Worm (Caenorhabditis elegans) whole organism, L2 larva: ENCODE results near the gene tag-196.
A peak's percentile ranks its signal among the peaks of the same experiment; 100 is the strongest.

Experiments
- C34F6.9 ChIP-seq: fragments of 150-350 bp; optimal IDR thresholded peaks from 2 replicates; lab custom pipeline; 2014; ENCODE audit warnings: missing biosample characterization, missing genetic modification characterization
- F13H6.1 ChIP-seq: sonication (generic microtip); optimal IDR thresholded peaks from 2 replicates; lab custom pipeline; 2016; ENCODE audit warnings: missing genetic modification characterization, missing compliant biosample characterization
- R02D3.7 ChIP-seq: fragments of 150-350 bp; optimal IDR thresholded peaks from 2 replicates; lab custom pipeline; 2014; ENCODE audit warnings: missing biosample characterization, missing genetic modification characterization
- Y55F3AM.14 ChIP-seq: fragments of 200-800 bp; sonication (Bioruptor generic); optimal IDR thresholded peaks from 2 replicates; lab custom pipeline; 2018; ENCODE audit warnings: mild to moderate bottlenecking, missing genetic modification characterization, missing compliant biosample characterization
- ZK546.5 ChIP-seq: sonication (generic microtip); optimal IDR thresholded peaks from 2 replicates; lab custom pipeline; 2017; ENCODE audit warnings: missing biosample characterization, missing genetic modification characterization
- alr-1 ChIP-seq: fragments of 150-350 bp; optimal IDR thresholded peaks from 2 replicates; lab custom pipeline; 2014; ENCODE audit warnings: missing biosample characterization, missing genetic modification characterization
- aly-2 ChIP-seq: fragments of 150-350 bp; optimal IDR thresholded peaks from 2 replicates; lab custom pipeline; 2014; ENCODE audit warnings: missing biosample characterization, missing genetic modification characterization
- ama-1 ChIP-seq: fragments of 150-350 bp; optimal IDR thresholded peaks from 2 replicates; lab custom pipeline; 2018; ENCODE audit warnings: inconsistent platforms
- blmp-1 ChIP-seq: sonication (generic microtip); optimal IDR thresholded peaks from 2 replicates; lab custom pipeline; 2017; ENCODE audit warnings: missing genetic modification characterization, mild to moderate bottlenecking, missing compliant biosample characterization, antibody characterized with exemption, moderate library complexity; ENCODE audit not compliant: insufficient read depth
- ceh-16 ChIP-seq: fragments of 150-350 bp; optimal IDR thresholded peaks from 2 replicates; lab custom pipeline; 2014; ENCODE audit warnings: missing biosample characterization, missing genetic modification characterization
- ceh-82 ChIP-seq: fragments of 150-350 bp; optimal IDR thresholded peaks from 2 replicates; lab custom pipeline; 2014; ENCODE audit warnings: missing biosample characterization, missing genetic modification characterization
- crh-2 ChIP-seq: sonication (generic microtip); optimal IDR thresholded peaks from 2 replicates; lab custom pipeline; 2017; ENCODE audit warnings: missing biosample characterization, missing genetic modification characterization
- egl-27 ChIP-seq: sonication (generic microtip); optimal IDR thresholded peaks from 3 replicates; lab custom pipeline; 2017; ENCODE audit warnings: missing biosample characterization, missing genetic modification reagents, missing genetic modification characterization
- elt-1 ChIP-seq: fragments of 150-350 bp; optimal IDR thresholded peaks from 2 replicates; lab custom pipeline; 2014; ENCODE audit warnings: missing biosample characterization, missing genetic modification characterization
- elt-3 ChIP-seq: sonication (generic microtip); optimal IDR thresholded peaks from 2 replicates; lab custom pipeline; 2017; ENCODE audit warnings: missing biosample characterization, missing genetic modification characterization
- fos-1 ChIP-seq: fragments of 150-350 bp; optimal IDR thresholded peaks from 2 replicates; lab custom pipeline; 2014; ENCODE audit warnings: missing biosample characterization, missing genetic modification characterization
- gmeb-1 ChIP-seq: fragments of 150-350 bp; optimal IDR thresholded peaks from 2 replicates; lab custom pipeline; 2014; ENCODE audit warnings: missing biosample characterization, missing genetic modification characterization
- lin-11 ChIP-seq: fragments of 150-350 bp; sonication (generic microtip); optimal IDR thresholded peaks from 2 replicates; lab custom pipeline; 2014; ENCODE audit warnings: missing biosample characterization, missing genetic modification characterization, inconsistent platforms, mixed read lengths
- lin-13 ChIP-seq: fragments of 150-350 bp; optimal IDR thresholded peaks from 2 replicates; lab custom pipeline; 2014; ENCODE audit warnings: missing biosample characterization, missing genetic modification reagents, missing genetic modification characterization
- lsy-2 ChIP-seq, 2 experiments: fragments of 150-350 bp in 1 of 2; sonication (generic microtip) in 1 of 2; optimal IDR thresholded peaks; 2 replicates each; lab custom pipeline; 2014 to 2017; ENCODE audit warnings: missing biosample characterization in 2 of 2, missing genetic modification characterization in 2 of 2
- mab-5 ChIP-seq: fragments of 150-350 bp; optimal IDR thresholded peaks from 2 replicates; lab custom pipeline; 2014; ENCODE audit warnings: missing biosample characterization, missing genetic modification characterization
- mbf-1 ChIP-seq: sonication (generic microtip); optimal IDR thresholded peaks from 2 replicates; lab custom pipeline; 2017; ENCODE audit warnings: missing biosample characterization, missing genetic modification characterization
- nhr-10 ChIP-seq: sonication (generic microtip); optimal IDR thresholded peaks from 2 replicates; lab custom pipeline; 2017; ENCODE audit warnings: missing biosample characterization, missing genetic modification characterization
- nhr-11 ChIP-seq: fragments of 150-350 bp; optimal IDR thresholded peaks from 2 replicates; lab custom pipeline; 2014; ENCODE audit warnings: missing biosample characterization, missing genetic modification characterization
- nhr-12 ChIP-seq: fragments of 150-350 bp; optimal IDR thresholded peaks from 2 replicates; lab custom pipeline; 2014; ENCODE audit warnings: missing biosample characterization, missing genetic modification characterization
- nhr-129 ChIP-seq: fragments of 150-350 bp; optimal IDR thresholded peaks from 2 replicates; lab custom pipeline; 2014; ENCODE audit warnings: missing biosample characterization, missing genetic modification characterization
- nhr-21 ChIP-seq: fragments of 150-350 bp; optimal IDR thresholded peaks from 2 replicates; lab custom pipeline; 2014; ENCODE audit warnings: missing biosample characterization, missing genetic modification characterization
- nhr-23 ChIP-seq: fragments of 150-350 bp; optimal IDR thresholded peaks from 2 replicates; lab custom pipeline; 2014; ENCODE audit warnings: missing biosample characterization, missing genetic modification reagents, missing genetic modification characterization
- nhr-237 ChIP-seq: fragments of 150-350 bp; optimal IDR thresholded peaks from 2 replicates; lab custom pipeline; 2014; ENCODE audit warnings: missing biosample characterization, missing genetic modification characterization
- nhr-25 ChIP-seq: fragments of 150-350 bp; sonication (generic microtip); optimal IDR thresholded peaks from 3 replicates; lab custom pipeline; 2014; ENCODE audit warnings: missing biosample characterization, missing genetic modification characterization
- nhr-6 ChIP-seq: fragments of 150-350 bp; optimal IDR thresholded peaks from 2 replicates; lab custom pipeline; 2014; ENCODE audit warnings: missing biosample characterization, missing genetic modification characterization
- nhr-77 ChIP-seq: fragments of 150-350 bp; optimal IDR thresholded peaks from 2 replicates; lab custom pipeline; 2014; ENCODE audit warnings: missing biosample characterization, missing genetic modification characterization
- peb-1 ChIP-seq: fragments of 150-350 bp; optimal IDR thresholded peaks from 2 replicates; lab custom pipeline; 2014; ENCODE audit warnings: missing biosample characterization, missing genetic modification characterization
- sem-4 ChIP-seq: fragments of 150-350 bp; optimal IDR thresholded peaks from 2 replicates; lab custom pipeline; 2014; ENCODE audit warnings: missing biosample characterization, missing genetic modification reagents, missing genetic modification characterization
- skn-1 ChIP-seq: sonication (generic microtip); optimal IDR thresholded peaks from 2 replicates; lab custom pipeline; 2017; ENCODE audit warnings: missing biosample characterization, missing genetic modification characterization
- sma-3 ChIP-seq: sonication (generic microtip); optimal IDR thresholded peaks from 2 replicates; lab custom pipeline; 2016; ENCODE audit warnings: missing genetic modification reagents, missing genetic modification characterization, missing compliant biosample characterization
- sma-9 ChIP-seq, 2 experiments: fragments of 150-350 bp in 1 of 2; sonication (generic microtip) in 1 of 2; optimal IDR thresholded peaks; 2 replicates each; lab custom pipeline; 2014 to 2016; ENCODE audit warnings: missing genetic modification characterization in 2 of 2, mild to moderate bottlenecking in 1 of 2, missing biosample characterization in 1 of 2, missing compliant biosample characterization in 1 of 2, missing genetic modification reagents in 1 of 2, moderate library complexity in 1 of 2
- snpc-4 ChIP-seq: fragments of 150-350 bp; optimal IDR thresholded peaks from 2 replicates; lab custom pipeline; 2014; ENCODE audit warnings: missing biosample characterization, missing genetic modification characterization
- unc-39 ChIP-seq: fragments of 150-350 bp; optimal IDR thresholded peaks from 2 replicates; lab custom pipeline; 2014; ENCODE audit warnings: missing biosample characterization, missing genetic modification characterization
- unc-55 ChIP-seq: fragments of 150-350 bp; sonication (generic microtip); optimal IDR thresholded peaks from 3 replicates; lab custom pipeline; 2014; ENCODE audit warnings: missing biosample characterization, missing genetic modification reagents, missing genetic modification characterization
- unc-62 ChIP-seq: fragments of 150-350 bp; optimal IDR thresholded peaks from 2 replicates; lab custom pipeline; 2014; ENCODE audit warnings: missing biosample characterization, missing genetic modification reagents, missing genetic modification characterization
- zag-1 ChIP-seq: fragments of 150-350 bp; optimal IDR thresholded peaks from 2 replicates; lab custom pipeline; 2014; ENCODE audit warnings: missing biosample characterization, missing genetic modification characterization
- ztf-1 ChIP-seq: fragments of 200-800 bp; sonication (Bioruptor generic); conservative IDR thresholded peaks from 2 replicates; pipeline ENCODE4 v1.3.6; 2022; ENCODE audit warnings: missing genetic modification characterization, missing compliant biosample characterization
- ztf-4 ChIP-seq: fragments of 150-350 bp; optimal IDR thresholded peaks from 2 replicates; lab custom pipeline; 2014; ENCODE audit warnings: missing biosample characterization, missing genetic modification characterization

tag-196 gene

DNA sequence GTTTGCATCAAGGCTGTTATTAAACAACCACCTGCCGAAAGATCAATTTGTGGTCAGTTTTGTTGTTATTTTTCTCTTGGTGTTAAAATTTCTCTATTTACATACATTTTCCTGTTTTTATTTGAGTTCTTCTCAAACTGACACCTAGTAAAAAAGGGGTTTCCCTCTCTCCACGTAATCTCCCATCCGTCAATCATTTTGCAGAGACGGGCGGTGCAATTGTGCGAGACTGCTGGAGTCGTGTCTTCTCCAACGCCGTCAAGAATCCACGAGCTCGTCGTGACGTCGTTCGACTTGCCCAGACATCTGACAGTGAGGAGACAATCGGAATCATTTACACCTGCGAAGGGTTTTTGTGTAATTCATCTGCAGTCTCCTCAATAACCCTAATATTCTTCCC, 31.7 kb downstream of the tag-196 start:
- TF ChIP-seq sma-3 (GFP tag; lab: Kevin White, UChicago), result no peak
- TF ChIP-seq F13H6.1, result no peak
- TF ChIP-seq lin-11, result no peak
- no peak for TF ChIP-seq Y55F3AM.14 (GFP tag; lab: Kevin White, UChicago)
- no peak for TF ChIP-seq unc-39 (tag; lab: Kevin White, UChicago)
- TF ChIP-seq peb-1 (tag; lab: Kevin White, UChicago), result no peak
- no peak for TF ChIP-seq nhr-6 (tag; lab: Kevin White, UChicago)
- no peak for TF ChIP-seq unc-62 (GFP tag; lab: Kevin White, UChicago)
- TF ChIP-seq nhr-77, result no peak
- TF ChIP-seq mbf-1, result no peak
- no peak for TF ChIP-seq fos-1 (tag; lab: Kevin White, UChicago)
- no peak for TF ChIP-seq zag-1
- no peak for TF ChIP-seq ZK546.5 (tag; lab: Kevin White, UChicago)
- TF ChIP-seq ceh-82 (tag; lab: Kevin White, UChicago), result no peak
- TF ChIP-seq C34F6.9 (tag; lab: Kevin White, UChicago), result no peak
- TF ChIP-seq sma-9 (GFP tag; optimal IDR thresholded peaks at IDR 0.05; lab: Kevin White, UChicago), result no peak
- no peak for TF ChIP-seq sma-9 (tag; optimal IDR thresholded peaks at IDR 0.05; lab: Kevin White, UChicago)
- TF ChIP-seq elt-1 (tag; lab: Kevin White, UChicago), result no peak
- no peak for TF ChIP-seq skn-1 (tag; lab: Kevin White, UChicago)

DNA sequence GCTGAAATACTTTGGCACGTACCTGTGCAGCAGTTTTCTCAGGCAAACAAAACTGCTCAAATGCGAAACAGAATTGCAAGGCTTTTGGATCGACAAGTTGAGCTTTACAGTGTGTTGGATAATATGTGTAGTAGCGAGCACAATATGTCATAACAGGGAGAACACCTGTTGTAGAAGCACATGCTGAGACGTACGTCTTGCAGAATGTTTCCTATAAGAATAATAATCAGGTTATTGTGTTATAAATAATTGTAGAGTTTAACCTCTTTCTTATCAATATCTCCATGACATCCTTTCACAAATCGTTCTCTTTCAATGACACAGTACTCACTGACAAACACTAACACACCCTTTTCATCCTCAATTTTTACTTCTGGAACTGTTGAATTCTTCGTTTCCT, 32.9 kb downstream of the tag-196 start:
- TF ChIP-seq zag-1 (no peak), lsy-2 (tag; optimal IDR thresholded peaks at IDR 0.05; lab: Kevin White, UChicago) (no peak), sem-4 (no peak), sma-3 (GFP tag; lab: Kevin White, UChicago) (no peak), snpc-4 (tag; lab: Kevin White, UChicago) (no peak), nhr-23 (tag; lab: Kevin White, UChicago) (no peak), skn-1 (tag; lab: Kevin White, UChicago) (no peak), nhr-237 (tag; lab: Kevin White, UChicago) (no peak), crh-2 (no peak), lin-11 (no peak)

DNA sequence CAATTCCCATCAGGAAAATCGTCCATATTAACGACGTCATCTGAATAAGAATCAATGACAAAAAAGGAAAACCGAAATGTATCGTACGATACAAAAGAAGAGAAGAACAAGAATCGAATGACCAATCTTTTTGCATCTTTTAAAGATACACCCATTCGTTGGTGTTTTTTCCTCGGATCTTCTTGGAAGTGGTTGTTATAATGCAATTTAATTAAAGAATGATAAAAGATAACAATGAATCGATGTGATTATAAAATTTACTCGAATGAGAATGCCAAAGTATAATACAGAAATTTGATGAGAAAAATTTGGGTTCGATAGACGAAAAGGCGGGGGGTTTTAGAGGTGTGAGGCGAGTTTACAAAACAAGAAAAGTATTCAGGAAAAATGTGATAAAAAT, 34.3 kb downstream of the tag-196 start, which contains the start of gene F41E6.12:
Gene F41E6.12, minus strand, starts transcription at position 101 of the 400 bp plus-strand sequence.
- no peak for TF ChIP-seq ama-1
- TF ChIP-seq nhr-12 (tag; lab: Kevin White, UChicago), result no peak
- TF ChIP-seq sma-3 (GFP tag; lab: Kevin White, UChicago), result no peak
- no peak for TF ChIP-seq nhr-11 (tag; lab: Kevin White, UChicago)
- TF ChIP-seq elt-1 (tag; lab: Kevin White, UChicago), result no peak
- TF ChIP-seq fos-1 (tag; lab: Kevin White, UChicago), result no peak
- TF ChIP-seq sma-9 (GFP tag; optimal IDR thresholded peaks at IDR 0.05; lab: Kevin White, UChicago), result no peak
- TF ChIP-seq sma-9 (tag; optimal IDR thresholded peaks at IDR 0.05; lab: Kevin White, UChicago), result no peak
- TF ChIP-seq F13H6.1, result no peak
- TF ChIP-seq R02D3.7 (tag; lab: Kevin White, UChicago), result no peak
- no peak for TF ChIP-seq unc-39 (tag; lab: Kevin White, UChicago)

DNA sequence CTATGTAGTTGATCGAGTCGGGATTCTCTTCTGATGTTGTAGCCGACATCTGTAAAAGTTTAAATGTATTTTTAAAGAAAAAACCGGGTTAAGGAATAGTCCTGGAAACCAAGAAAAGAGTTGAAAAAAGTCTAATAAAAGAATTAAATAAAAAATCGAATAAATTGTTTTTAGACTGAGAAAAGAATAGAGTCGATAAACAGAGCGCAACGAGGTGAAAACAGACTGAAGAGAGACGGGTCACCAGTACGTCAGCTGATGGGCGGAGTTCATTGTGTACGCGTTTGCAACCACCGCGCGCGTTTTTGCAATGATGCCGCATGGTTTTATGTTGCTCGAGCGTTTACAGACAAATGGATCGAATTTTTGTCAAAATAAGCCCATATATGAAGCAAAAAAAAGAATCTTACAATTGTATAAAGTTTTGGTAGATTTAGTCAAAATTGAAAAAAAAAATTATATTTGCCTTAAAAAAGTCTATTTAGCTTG, 36.6 kb downstream of the tag-196 start, which contains the start of gene atg-18:
Gene atg-18, minus strand, starts transcription at position 51 of the 489 bp plus-strand sequence.
- peak; percentile 45 for TF ChIP-seq mab-5 (tag; lab: Kevin White, UChicago)
- TF ChIP-seq mbf-1, result no peak
- peak; percentile 84 for TF ChIP-seq nhr-129
- TF ChIP-seq ama-1, result peak; percentile 6
- no peak for TF ChIP-seq nhr-23 (tag; lab: Kevin White, UChicago)
- no peak for TF ChIP-seq nhr-21
- TF ChIP-seq nhr-6 (tag; lab: Kevin White, UChicago), result no peak
- TF ChIP-seq elt-1 (tag; lab: Kevin White, UChicago), result no peak
- TF ChIP-seq blmp-1 (tag; lab: Kevin White, UChicago), result peak; percentile 64
- TF ChIP-seq Y55F3AM.14 (GFP tag; lab: Kevin White, UChicago), result no peak
- TF ChIP-seq nhr-10, result no peak
- TF ChIP-seq F13H6.1, result peak; percentile 70
- TF ChIP-seq sma-3 (GFP tag; lab: Kevin White, UChicago), result peak; percentile 71
- TF ChIP-seq aly-2, result no peak
- TF ChIP-seq nhr-237 (tag; lab: Kevin White, UChicago), result no peak
- TF ChIP-seq ztf-1 (GFP tag; lab: Robert Waterston, UW), result no peak
- peak; percentile 56 for TF ChIP-seq sem-4
- TF ChIP-seq gmeb-1 (tag; lab: Kevin White, UChicago), result peak; percentile 73
- no peak for TF ChIP-seq nhr-25 (tag; lab: Kevin White, UChicago)
- peak; percentile 67 for TF ChIP-seq crh-2
- TF ChIP-seq peb-1 (tag; lab: Kevin White, UChicago), result no peak
- no peak for TF ChIP-seq ceh-16
- TF ChIP-seq egl-27 (tag; lab: Kevin White, UChicago), result peak; percentile 2
- peak; percentile 56 for TF ChIP-seq sma-9 (GFP tag; optimal IDR thresholded peaks at IDR 0.05; lab: Kevin White, UChicago)
- no peak for TF ChIP-seq sma-9 (tag; optimal IDR thresholded peaks at IDR 0.05; lab: Kevin White, UChicago)
- no peak for TF ChIP-seq ztf-4
- no peak for TF ChIP-seq zag-1
- TF ChIP-seq lin-13 (GFP tag; lab: Kevin White, UChicago), result peak; percentile 63
- TF ChIP-seq lsy-2 (tag; optimal IDR thresholded peaks at IDR 0.05; lab: Kevin White, UChicago), result peak in 1 of 2 experiments; percentile 76
- TF ChIP-seq unc-55 (GFP tag; lab: Kevin White, UChicago), result peak; percentile 77
- TF ChIP-seq lin-11, result peak; percentile 81
- peak; percentile 9 for TF ChIP-seq unc-62 (GFP tag; lab: Kevin White, UChicago)
- no peak for TF ChIP-seq elt-3
- TF ChIP-seq alr-1 (tag; lab: Kevin White, UChicago), result no peak
- no peak for TF ChIP-seq nhr-11 (tag; lab: Kevin White, UChicago)
